Fruit fly (Drosophila melanogaster): ENCODE results near the gene nuf.
A peak's percentile ranks its signal among the peaks of the same experiment; 100 is the strongest.

The nuf gene

dm6 chr3L:14222199-14222598 lies 31.5 kb downstream of the nuf start:
- TF ChIP-seq eg (GFP tag; IDR thresholded peaks at IDR 0.05) (no peak), svp (GFP tag) (peak; percentile 76), CG1621 (tag; optimal IDR thresholded peaks at IDR 0.05) (no peak)

dm6 chr3L:14223450-14223849 lies 32.8 kb downstream of the nuf start:
- TF ChIP-seq Hr39 (GFP tag; optimal IDR thresholded peaks at IDR 0.05): no peak
- TF ChIP-seq Blimp-1 (GFP tag; optimal IDR thresholded peaks at IDR 0.05): no peak

dm6 chr3L:14229069-14229468 lies 38.4 kb downstream of the nuf start:
- TF ChIP-seq svp (GFP tag): peak; percentile 85
- peak; percentile 25 for TF ChIP-seq CG34406 (GFP tag; optimal IDR thresholded peaks at IDR 0.05)
- no peak for TF ChIP-seq eg (GFP tag; IDR thresholded peaks at IDR 0.05)
- TF ChIP-seq CG11294 (GFP tag; IDR thresholded peaks at IDR 0.05): 0 out of 2 replicates have a peak, but pooled peaks have one; percentile 44
- peak; percentile 72 for TF ChIP-seq Eip78C (GFP tag)
- no peak for TF ChIP-seq CG3032 (tag; optimal IDR thresholded peaks at IDR 0.05)
- TF ChIP-seq topi (GFP tag; optimal IDR thresholded peaks at IDR 0.05): peak; percentile 0
- TF ChIP-seq vri (GFP tag; optimal IDR thresholded peaks at IDR 0.05): no peak
- no peak for TF ChIP-seq spab (GFP tag; optimal IDR thresholded peaks at IDR 0.05)
- peak; percentile 9 for TF ChIP-seq Sox14 (GFP tag; optimal IDR thresholded peaks at IDR 0.05)
- no peak for TF ChIP-seq CG15336 (GFP tag; IDR thresholded peaks at IDR 0.05)
- TF ChIP-seq OdsH (GFP tag; optimal IDR thresholded peaks at IDR 0.05): peak; percentile 27
- no peak for TF ChIP-seq lz (GFP tag; optimal IDR thresholded peaks at IDR 0.05)
- peak; percentile 13 for TF ChIP-seq CG6808 (GFP tag; optimal IDR thresholded peaks at IDR 0.05)
- no peak for TF ChIP-seq Ets21C (GFP tag; optimal IDR thresholded peaks at IDR 0.05)
- no peak for TF ChIP-seq fd85E (GFP tag; optimal IDR thresholded peaks at IDR 0.05)
- TF ChIP-seq CG9139 (GFP tag; optimal IDR thresholded peaks at IDR 0.05): no peak
- peak; percentile 3 for TF ChIP-seq CG3919 (GFP tag; optimal IDR thresholded peaks at IDR 0.05)
- TF ChIP-seq Hr4 (GFP tag; optimal IDR thresholded peaks at IDR 0.05): no peak
- no peak for TF ChIP-seq CG10631 (GFP tag; optimal IDR thresholded peaks at IDR 0.05)
- TF ChIP-seq fd59A (GFP tag; optimal IDR thresholded peaks at IDR 0.05): no peak
- no peak for TF ChIP-seq acj6 (GFP tag; optimal IDR thresholded peaks at IDR 0.05)
- peak; percentile 19 for TF ChIP-seq esn (GFP tag; optimal IDR thresholded peaks at IDR 0.05)
- TF ChIP-seq CG6276 (GFP tag; optimal IDR thresholded peaks at IDR 0.05): no peak
- TF ChIP-seq Ets96B (tag; optimal IDR thresholded peaks at IDR 0.05): peak; percentile 17
- peak; percentile 4 for TF ChIP-seq Met (GFP tag; optimal IDR thresholded peaks at IDR 0.05)
- 0 out of 3 replicates have a peak, but pooled peaks have one; percentile 50 for TF ChIP-seq CG6163 (GFP tag; IDR thresholded peaks at IDR 0.05)
- TF ChIP-seq Smox (GFP tag; optimal IDR thresholded peaks at IDR 0.05): no peak
- TF ChIP-seq salr (GFP tag; optimal IDR thresholded peaks at IDR 0.05): no peak

dm6 chr3L:14229481-14229880 lies 38.8 kb downstream of the nuf start:
- TF ChIP-seq CG6854 (GFP tag; optimal IDR thresholded peaks at IDR 0.05) (no peak), CG8119 (GFP tag; IDR thresholded peaks at IDR 0.05) (peak; percentile 21; the same call in 2 of the 3 replicates), ss (GFP tag; optimal IDR thresholded peaks at IDR 0.05) (no peak), eg (GFP tag; IDR thresholded peaks at IDR 0.05) (peak; percentile 65; the same call in 2 of the 3 replicates), CG32006 (GFP tag; optimal IDR thresholded peaks at IDR 0.05) (peak; percentile 36), fd85E (GFP tag; optimal IDR thresholded peaks at IDR 0.05) (no peak), CG6276 (GFP tag; optimal IDR thresholded peaks at IDR 0.05) (peak; percentile 33), Hr4 (GFP tag; optimal IDR thresholded peaks at IDR 0.05) (peak; percentile 12), CG15336 (GFP tag; IDR thresholded peaks at IDR 0.05) (peak; percentile 57), CG1621 (tag; optimal IDR thresholded peaks at IDR 0.05) (no peak), CG16779 (tag; optimal IDR thresholded peaks at IDR 0.05) (peak; percentile 5), net (GFP tag; optimal IDR thresholded peaks at IDR 0.05) (peak; percentile 4), CG11294 (GFP tag; IDR thresholded peaks at IDR 0.05) (no peak), achi (GFP tag; optimal IDR thresholded peaks at IDR 0.05) (no peak), Ets96B (tag; optimal IDR thresholded peaks at IDR 0.05) (no peak)

Data from whole organism, prepupa.